Worm (Caenorhabditis elegans): Measurements from ENCODE around the gene tag-18.

tag-18 gene

ce11 chrX:3689155-3689719 is 44.6 kb downstream of the tag-18 start, which contains the start of gene tag-278:
TSS of gene tag-278 (minus strand) at chrX:3689205.
- TF ChIP-seq egl-5 (tag; optimal IDR thresholded peaks at IDR 0.05), result peak; percentile 9
- no peak for TF ChIP-seq zag-1 (tag; optimal IDR thresholded peaks at IDR 0.05)
- peak; percentile 19 for TF ChIP-seq nfya-1 (tag; optimal IDR thresholded peaks at IDR 0.05; ENCODE audit: insufficient read depth)
- no peak for TF ChIP-seq tbx-2 (tag; optimal IDR thresholded peaks at IDR 0.05)

- no peak for TF ChIP-seq elt-2 (tag; optimal IDR thresholded peaks at IDR 0.05)
- TF ChIP-seq nhr-12 (tag; optimal IDR thresholded peaks at IDR 0.05), result no peak
- TF ChIP-seq sea-2 (GFP tag; optimal IDR thresholded peaks at IDR 0.05), result no peak
- no peak for TF ChIP-seq nhr-237 (tag; optimal IDR thresholded peaks at IDR 0.05)
- TF ChIP-seq egl-27 (tag; optimal IDR thresholded peaks at IDR 0.05), result no peak
These were observed 47.4 kb downstream of the tag-18 start for ce11 chrX:3686420-3686819.

DNA sequence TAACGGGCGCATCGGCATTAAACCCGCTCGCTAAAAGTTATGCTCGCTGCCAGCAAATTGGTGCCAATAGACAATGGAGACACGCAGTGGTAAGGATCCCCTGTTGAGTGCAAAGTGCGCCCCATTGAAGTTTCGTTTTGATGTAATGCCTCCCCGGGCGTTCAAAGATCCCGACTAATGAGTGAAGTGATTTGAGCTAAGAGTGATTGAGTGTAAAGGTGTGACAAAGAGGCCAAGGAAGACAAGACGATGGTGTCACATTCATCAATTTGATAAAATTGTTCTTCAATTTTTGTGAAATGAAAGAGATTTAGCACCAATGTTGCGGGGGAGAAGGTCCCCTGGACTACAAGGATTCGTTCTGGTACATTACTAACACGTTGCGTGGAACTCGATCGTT is 50.8 kb downstream of the tag-18 start:
- TF ChIP-seq eor-1 (tag; optimal IDR thresholded peaks at IDR 0.05), result no peak
- no peak for TF ChIP-seq pha-4 (tag; optimal IDR thresholded peaks at IDR 0.05)
- TF ChIP-seq mml-1 (tag; optimal IDR thresholded peaks at IDR 0.05), result no peak
- no peak for TF ChIP-seq ceh-16 (tag; optimal IDR thresholded peaks at IDR 0.05)
- no peak for TF ChIP-seq hmg-11 (tag; optimal IDR thresholded peaks at IDR 0.05)
- TF ChIP-seq egl-27 (tag; optimal IDR thresholded peaks at IDR 0.05), result no peak
- no peak for TF ChIP-seq mdl-1 (tag; optimal IDR thresholded peaks at IDR 0.05)
- no peak for TF ChIP-seq ceh-9 (tag; optimal IDR thresholded peaks at IDR 0.05)

Measured in whole organism, L3 larva.